Fruit fly (Drosophila melanogaster): Measurements from ENCODE around the gene CG7384.

CG7384 gene

dm6 chr2L:10483073-10483472 lies 27.2 kb downstream of the CG7384 start, which contains the start of gene Grip75:
Gene Grip75, plus strand, starts transcription at chr2L:10483295.
- TF ChIP-seq insv (optimal IDR thresholded peaks at IDR 0.05) (no peak), ttk (optimal IDR thresholded peaks at IDR 0.05) (no peak), psq (optimal IDR thresholded peaks at IDR 0.05) (no peak), h (optimal IDR thresholded peaks at IDR 0.05) (no peak), Myc (optimal IDR thresholded peaks at IDR 0.05) (no peak), Sin3A (optimal IDR thresholded peaks at IDR 0.05) (no peak)

dm6 chr2L:10479859-10480258 lies 30.4 kb downstream of the CG7384 start:
- TF ChIP-seq Myc (optimal IDR thresholded peaks at IDR 0.05) (no peak), psq (optimal IDR thresholded peaks at IDR 0.05) (no peak), Sin3A (optimal IDR thresholded peaks at IDR 0.05) (no peak), ttk (optimal IDR thresholded peaks at IDR 0.05) (no peak), h (optimal IDR thresholded peaks at IDR 0.05) (no peak), insv (optimal IDR thresholded peaks at IDR 0.05) (no peak)

DNA sequence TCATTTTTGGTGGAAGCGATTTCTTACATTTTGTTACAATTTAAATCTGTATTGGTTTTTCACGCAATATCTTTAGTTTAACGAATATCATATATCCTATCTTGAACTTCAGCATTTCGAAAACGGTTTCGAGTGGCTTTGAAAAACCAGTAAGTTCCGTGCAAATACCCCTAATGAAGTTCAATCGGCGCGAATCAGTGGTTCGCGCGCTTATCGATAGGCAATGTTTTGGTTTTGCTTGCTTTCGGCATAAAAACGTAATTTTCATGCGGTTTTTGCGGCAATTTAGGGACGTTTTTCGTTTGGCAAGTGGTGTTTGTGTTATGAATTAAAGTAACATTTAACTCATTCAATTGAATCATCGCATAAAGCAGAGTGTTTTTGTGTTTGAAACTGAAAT lies 33.4 kb downstream of the CG7384 start, which contains the start of gene RluA-2:
Gene RluA-2, plus strand, starts transcription at position 195 of the 400 bp plus-strand sequence.
- no peak for TF ChIP-seq insv (optimal IDR thresholded peaks at IDR 0.05)
- no peak for TF ChIP-seq psq (optimal IDR thresholded peaks at IDR 0.05)
- TF ChIP-seq Myc (optimal IDR thresholded peaks at IDR 0.05): no peak
- no peak for TF ChIP-seq h (optimal IDR thresholded peaks at IDR 0.05)
- TF ChIP-seq Sin3A (optimal IDR thresholded peaks at IDR 0.05): no peak
- TF ChIP-seq ttk (optimal IDR thresholded peaks at IDR 0.05): no peak

dm6 chr2L:10474815-10475214 lies 35.4 kb downstream of the CG7384 start:
- TF ChIP-seq psq (optimal IDR thresholded peaks at IDR 0.05) (no peak), ttk (optimal IDR thresholded peaks at IDR 0.05) (no peak), insv (optimal IDR thresholded peaks at IDR 0.05) (no peak), h (optimal IDR thresholded peaks at IDR 0.05) (no peak), Myc (optimal IDR thresholded peaks at IDR 0.05) (no peak), Sin3A (optimal IDR thresholded peaks at IDR 0.05) (no peak)

- TF ChIP-seq insv (optimal IDR thresholded peaks at IDR 0.05) (no peak), Myc (optimal IDR thresholded peaks at IDR 0.05) (no peak), h (optimal IDR thresholded peaks at IDR 0.05) (no peak), Sin3A (optimal IDR thresholded peaks at IDR 0.05) (no peak), ttk (optimal IDR thresholded peaks at IDR 0.05) (no peak), psq (optimal IDR thresholded peaks at IDR 0.05) (no peak)
These were observed 36.0 kb downstream of the CG7384 start, which contains the start of gene RluA-1 for dm6 chr2L:10474268-10474678. Gene RluA-1, minus strand, starts transcription at chr2L:10474349.

dm6 chr2L:10472257-10472656 lies 38.0 kb downstream of the CG7384 start:
- TF ChIP-seq psq (optimal IDR thresholded peaks at IDR 0.05): no peak
- no peak for TF ChIP-seq ttk (optimal IDR thresholded peaks at IDR 0.05)
- no peak for TF ChIP-seq h (optimal IDR thresholded peaks at IDR 0.05)
- no peak for TF ChIP-seq Myc (optimal IDR thresholded peaks at IDR 0.05)
- TF ChIP-seq insv (optimal IDR thresholded peaks at IDR 0.05): no peak
- TF ChIP-seq Sin3A (optimal IDR thresholded peaks at IDR 0.05): no peak

dm6 chr2L:10470211-10470610 lies 40.0 kb downstream of the CG7384 start:
- no peak for TF ChIP-seq Myc (optimal IDR thresholded peaks at IDR 0.05)
- no peak for TF ChIP-seq h (optimal IDR thresholded peaks at IDR 0.05)
- no peak for TF ChIP-seq ttk (optimal IDR thresholded peaks at IDR 0.05)
- no peak for TF ChIP-seq insv (optimal IDR thresholded peaks at IDR 0.05)
- no peak for TF ChIP-seq Sin3A (optimal IDR thresholded peaks at IDR 0.05)
- no peak for TF ChIP-seq psq (optimal IDR thresholded peaks at IDR 0.05)

dm6 chr2L:10468978-10469377 lies 41.3 kb downstream of the CG7384 start:
- TF ChIP-seq Myc (optimal IDR thresholded peaks at IDR 0.05) (no peak), insv (optimal IDR thresholded peaks at IDR 0.05) (no peak), h (optimal IDR thresholded peaks at IDR 0.05) (no peak), ttk (optimal IDR thresholded peaks at IDR 0.05) (no peak), psq (optimal IDR thresholded peaks at IDR 0.05) (no peak), Sin3A (optimal IDR thresholded peaks at IDR 0.05) (no peak)

DNA sequence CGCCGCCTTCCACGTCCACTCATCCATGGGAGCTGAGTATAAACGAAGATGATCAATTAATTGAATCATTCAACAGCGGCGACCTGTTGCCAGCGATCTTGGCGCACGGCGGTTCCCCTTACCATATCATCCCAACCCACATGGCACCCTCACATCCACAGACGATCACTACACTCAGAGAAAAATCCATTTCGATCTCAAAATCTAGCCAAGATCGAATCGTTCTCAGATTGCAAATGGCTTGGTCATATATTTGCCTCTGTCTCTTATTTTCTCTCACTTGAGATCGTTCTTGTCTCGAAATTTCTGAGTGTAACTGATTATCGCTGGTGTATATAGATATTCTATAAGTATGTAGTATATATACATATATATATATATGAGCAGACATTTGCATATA lies 41.9 kb downstream of the CG7384 start:
- TF ChIP-seq psq (optimal IDR thresholded peaks at IDR 0.05) (no peak), Sin3A (optimal IDR thresholded peaks at IDR 0.05) (no peak), h (optimal IDR thresholded peaks at IDR 0.05) (no peak), insv (optimal IDR thresholded peaks at IDR 0.05) (no peak), ttk (optimal IDR thresholded peaks at IDR 0.05) (no peak), Myc (optimal IDR thresholded peaks at IDR 0.05) (no peak)

dm6 chr2L:10466865-10467270 lies 43.4 kb downstream of the CG7384 start:
- TF ChIP-seq ttk (optimal IDR thresholded peaks at IDR 0.05) (no peak), h (optimal IDR thresholded peaks at IDR 0.05) (no peak), Myc (optimal IDR thresholded peaks at IDR 0.05) (no peak), Sin3A (optimal IDR thresholded peaks at IDR 0.05) (no peak), psq (optimal IDR thresholded peaks at IDR 0.05) (no peak), insv (optimal IDR thresholded peaks at IDR 0.05) (no peak)

dm6 chr2L:10458979-10459378 lies 51.3 kb downstream of the CG7384 start:
- TF ChIP-seq h (optimal IDR thresholded peaks at IDR 0.05) (no peak), insv (optimal IDR thresholded peaks at IDR 0.05) (no peak), ttk (optimal IDR thresholded peaks at IDR 0.05) (no peak), psq (optimal IDR thresholded peaks at IDR 0.05) (no peak), Sin3A (optimal IDR thresholded peaks at IDR 0.05) (no peak), Myc (optimal IDR thresholded peaks at IDR 0.05) (no peak)

Measured in Kc167 (cell line).